Fruit fly (Drosophila melanogaster): ENCODE results near the gene Daxx.
A peak's percentile ranks its signal among the peaks of the same experiment; 100 is the strongest.

The Daxx gene

DNA sequence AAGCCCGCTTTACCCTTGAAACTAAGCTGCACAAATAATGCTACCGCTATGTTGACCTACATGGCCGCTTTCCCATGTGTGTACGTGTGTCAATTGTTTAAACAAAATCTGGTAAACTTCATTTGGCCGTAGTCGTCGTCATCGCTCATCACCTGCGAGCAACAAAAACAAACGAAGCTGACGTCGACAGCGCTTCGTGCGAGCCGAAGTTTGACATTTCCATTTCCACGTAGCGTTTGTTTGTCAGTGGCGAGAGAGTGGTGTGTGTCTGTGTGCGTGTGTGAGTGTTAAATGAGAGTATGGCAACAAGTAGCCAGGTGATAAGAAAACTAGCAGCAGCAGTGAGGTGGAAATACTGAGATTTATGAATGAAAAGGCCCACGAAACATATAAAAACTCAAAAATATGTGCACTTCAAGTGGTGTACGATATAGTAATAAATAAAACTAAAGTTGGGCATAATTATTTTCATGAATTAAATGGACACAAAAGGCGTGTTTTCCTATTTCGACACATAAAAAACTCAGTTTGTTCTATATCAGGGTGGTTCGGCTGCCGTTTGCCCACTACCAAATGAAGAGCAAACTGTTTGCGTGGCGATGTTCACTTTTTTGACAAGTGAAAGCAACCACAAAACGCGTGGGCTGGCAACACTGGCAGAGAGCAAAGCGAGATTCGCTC, 1.4 kb upstream of the Daxx start (continued):
- 0 out of 2 replicates have a peak, but pooled peaks have one; percentile 19 for TF ChIP-seq CG31441 (GFP tag; IDR thresholded peaks at IDR 0.05)
- peak; percentile 11 for TF ChIP-seq CG18262 (tag; optimal IDR thresholded peaks at IDR 0.05)
- TF ChIP-seq pfk (GFP tag; optimal IDR thresholded peaks at IDR 0.05), result peak; percentile 67
- peak; percentile 30 for TF ChIP-seq pros (GFP tag; optimal IDR thresholded peaks at IDR 0.05)
- no peak for TF ChIP-seq CG7786 (GFP tag; optimal IDR thresholded peaks at IDR 0.05)
- peak; percentile 37 for TF ChIP-seq Fer2 (tag; optimal IDR thresholded peaks at IDR 0.05)
- TF ChIP-seq sob (GFP tag; IDR thresholded peaks at IDR 0.05), result peak; percentile 53; the same call in 1 of the 2 replicates
- TF ChIP-seq pb (GFP tag; optimal IDR thresholded peaks at IDR 0.05), result no peak
- TF ChIP-seq CG4617 (GFP tag; optimal IDR thresholded peaks at IDR 0.05; ENCODE audit: borderline replicate concordance), result no peak
- TF ChIP-seq Xbp1 (GFP tag; optimal IDR thresholded peaks at IDR 0.05), result peak; percentile 27
- TF ChIP-seq ems (GFP tag; optimal IDR thresholded peaks at IDR 0.05), result no peak
- peak; percentile 44 for TF ChIP-seq sqz (GFP tag; optimal IDR thresholded peaks at IDR 0.05)
- TF ChIP-seq al (GFP tag; IDR thresholded peaks at IDR 0.05), result no peak
- TF ChIP-seq CG8290 (GFP tag; optimal IDR thresholded peaks at IDR 0.05), result no peak
- TF ChIP-seq CG8290 (tag; optimal IDR thresholded peaks at IDR 0.05), result peak; percentile 46 to 83
- no peak for TF ChIP-seq crc (GFP tag; optimal IDR thresholded peaks at IDR 0.05)
- peak; percentile 72 for TF ChIP-seq wek (GFP tag; optimal IDR thresholded peaks at IDR 0.05)
- TF ChIP-seq gce (GFP tag; IDR thresholded peaks at IDR 0.05), result peak; percentile 55; the same call in 1 of the 3 replicates
- TF ChIP-seq odd (GFP tag; optimal IDR thresholded peaks at IDR 0.05), result peak; percentile 28
- peak; percentile 33 for TF ChIP-seq stwl (tag; optimal IDR thresholded peaks at IDR 0.05)
- peak; percentile 18 for TF ChIP-seq CG30403 (GFP tag; optimal IDR thresholded peaks at IDR 0.05)
- TF ChIP-seq D (optimal IDR thresholded peaks at IDR 0.05), result no peak
- TF ChIP-seq D (GFP tag; optimal IDR thresholded peaks at IDR 0.05), result peak; percentile 20
- peak; percentile 24 for TF ChIP-seq Vsx1 (GFP tag; optimal IDR thresholded peaks at IDR 0.05)
- peak; percentile 18 for TF ChIP-seq CG9817 (tag; optimal IDR thresholded peaks at IDR 0.05)
- TF ChIP-seq pho (GFP tag; optimal IDR thresholded peaks at IDR 0.05), result peak; percentile 19
- peak; percentile 33 for TF ChIP-seq Hand (GFP tag; optimal IDR thresholded peaks at IDR 0.05)
- no peak for TF ChIP-seq Dref (GFP tag; IDR thresholded peaks at IDR 0.05)
- TF ChIP-seq Hr3 (GFP tag; optimal IDR thresholded peaks at IDR 0.05), result no peak
- TF ChIP-seq CG17568 (GFP tag; optimal IDR thresholded peaks at IDR 0.05), result peak; percentile 75
- no peak for TF ChIP-seq CG16813 (GFP tag; IDR thresholded peaks at IDR 0.05; ENCODE audit: partially characterized antibody)
- peak; percentile 34 for TF ChIP-seq HLHmδ (GFP tag; optimal IDR thresholded peaks at IDR 0.05)
- TF ChIP-seq scrt (GFP tag; optimal IDR thresholded peaks at IDR 0.05), result peak; percentile 97
- peak; percentile 63 for TF ChIP-seq CG1233 (GFP tag; optimal IDR thresholded peaks at IDR 0.05)
- TF ChIP-seq CG2889 (GFP tag; IDR thresholded peaks at IDR 0.05), result no peak
- TF ChIP-seq CG31224 (GFP tag; IDR thresholded peaks at IDR 0.05), result no peak
- TF ChIP-seq Lim3 (GFP tag; IDR thresholded peaks at IDR 0.05), result no peak
- TF ChIP-seq CG7372 (GFP tag; IDR thresholded peaks at IDR 0.05), result no peak
- TF ChIP-seq CG6654 (GFP tag; optimal IDR thresholded peaks at IDR 0.05), result no peak
- TF ChIP-seq CG5180 (GFP tag; optimal IDR thresholded peaks at IDR 0.05), result peak; percentile 44
- peak; percentile 36 for TF ChIP-seq Sox100B (GFP tag; optimal IDR thresholded peaks at IDR 0.05)
- no peak for TF ChIP-seq CG4730 (GFP tag; IDR thresholded peaks at IDR 0.05)
- TF ChIP-seq CG32767 (GFP tag; IDR thresholded peaks at IDR 0.05), result no peak
- no peak for TF ChIP-seq otp (GFP tag; IDR thresholded peaks at IDR 0.05)
- peak; percentile 49; the same call in 1 of the 2 replicates for TF ChIP-seq stc (GFP tag; IDR thresholded peaks at IDR 0.05)
- peak; percentile 20 for TF ChIP-seq Atf3 (GFP tag; optimal IDR thresholded peaks at IDR 0.05)
- TF ChIP-seq CG12769 (tag; optimal IDR thresholded peaks at IDR 0.05), result peak; percentile 70
- TF ChIP-seq cg (GFP tag; optimal IDR thresholded peaks at IDR 0.05), result peak; percentile 90
- peak; percentile 7 for TF ChIP-seq CG12104 (GFP tag; optimal IDR thresholded peaks at IDR 0.05)
- peak; percentile 47 for TF ChIP-seq bigmax (GFP tag; optimal IDR thresholded peaks at IDR 0.05)
- TF ChIP-seq Hr39 (optimal IDR thresholded peaks at IDR 0.05), result no peak

Data from whole organism, embryonic.